Worm (Caenorhabditis elegans) whole organism, L1 larva: ENCODE measurements around the gene K04A8.1.
A peak's percentile ranks its signal among the peaks of the same experiment; 100 is the strongest.

Experiments used
- C16A3.4 ChIP-seq: fragments of 150-350 bp; optimal IDR thresholded peaks from 2 replicates; lab custom pipeline; 2014; ENCODE audit warnings: missing biosample characterization, missing genetic modification characterization
- Y116A8C.19 ChIP-seq: sonication (generic microtip); optimal IDR thresholded peaks from 2 replicates; lab custom pipeline; 2016; ENCODE audit warnings: missing compliant biosample characterization, missing genetic modification characterization, borderline replicate concordance
- dpl-1 ChIP-seq, 3 experiments: fragments of 150-350 bp in 2 of 3; sonication (generic microtip) in 1 of 3; optimal IDR thresholded peaks; 2 replicates each; lab custom pipeline; 2014 to 2017; ENCODE audit warnings: missing biosample characterization in 3 of 3, missing genetic modification characterization in 3 of 3, missing genetic modification reagents in 3 of 3
- fos-1 ChIP-seq: fragments of 150-350 bp; optimal IDR thresholded peaks from 2 replicates; lab custom pipeline; 2014; ENCODE audit warnings: missing biosample characterization, missing genetic modification characterization
- lsy-2 ChIP-seq, 2 experiments: fragments of 150-350 bp; optimal IDR thresholded peaks; 2 replicates each; lab custom pipeline; 2014; ENCODE audit warnings: missing biosample characterization in 2 of 2, missing genetic modification characterization in 2 of 2
- nhr-11 ChIP-seq: fragments of 150-350 bp; optimal IDR thresholded peaks from 2 replicates; lab custom pipeline; 2014; ENCODE audit warnings: missing biosample characterization, missing genetic modification characterization
- nhr-12 ChIP-seq: sonication (generic microtip); optimal IDR thresholded peaks from 2 replicates; lab custom pipeline; 2017; ENCODE audit warnings: missing biosample characterization, missing genetic modification characterization
- nhr-76 ChIP-seq: sonication (generic microtip); optimal IDR thresholded peaks from 2 replicates; lab custom pipeline; 2017; ENCODE audit warnings: missing biosample characterization, missing genetic modification characterization
- snpc-4 ChIP-seq: fragments of 150-350 bp; optimal IDR thresholded peaks from 2 replicates; lab custom pipeline; 2014; ENCODE audit warnings: missing biosample characterization, missing genetic modification characterization

ce11 chrV:6614152-6614734 lies 48.1 kb downstream of the K04A8.1 start, which contains the start of gene cpr-4:
- no peak for TF ChIP-seq snpc-4 (tag; lab: Kevin White, UChicago)
- no peak for TF ChIP-seq C16A3.4
- peak in 1 of 2 experiments; percentile 5 for TF ChIP-seq lsy-2 (tag; optimal IDR thresholded peaks at IDR 0.05; lab: Kevin White, UChicago)
- TF ChIP-seq fos-1 (tag; lab: Kevin White, UChicago) = no peak
- TF ChIP-seq dpl-1 (GFP tag; optimal IDR thresholded peaks at IDR 0.05; lab: Kevin White, UChicago) = no peak
- no peak for TF ChIP-seq nhr-11
- no peak for TF ChIP-seq nhr-12 (tag; lab: Kevin White, UChicago)
- TF ChIP-seq nhr-76 = no peak
- TF ChIP-seq Y116A8C.19 = no peak
